Worm (Caenorhabditis elegans) whole organism, L3 larva: Measurements from ENCODE around the gene hmt-1.

Source experiments
- aly-2 ChIP-seq: fragments of 150-350 bp; optimal IDR thresholded peaks from 2 replicates; lab custom pipeline; 2014; ENCODE audit warnings: missing biosample characterization, missing genetic modification characterization
- ama-1 ChIP-seq: fragments of 150-350 bp; optimal IDR thresholded peaks from 2 replicates; lab custom pipeline; 2018
- ceh-82 ChIP-seq: fragments of 150-350 bp; optimal IDR thresholded peaks from 2 replicates; lab custom pipeline; 2014; ENCODE audit warnings: missing biosample characterization, missing genetic modification characterization
- ceh-9 ChIP-seq: sonication (generic microtip); optimal IDR thresholded peaks from 2 replicates; lab custom pipeline; 2018; ENCODE audit warnings: missing biosample characterization, missing genetic modification characterization
- daf-12 ChIP-seq: fragments of 150-350 bp; optimal IDR thresholded peaks from 2 replicates; lab custom pipeline; 2014; ENCODE audit warnings: missing biosample characterization, missing genetic modification reagents, missing genetic modification characterization
- egl-27 ChIP-seq: sonication (generic microtip); optimal IDR thresholded peaks from 4 replicates; lab custom pipeline; 2017; ENCODE audit warnings: missing biosample characterization, missing genetic modification reagents, missing genetic modification characterization
- egl-5 ChIP-seq: fragments of 150-350 bp; optimal IDR thresholded peaks from 2 replicates; lab custom pipeline; 2017; ENCODE audit warnings: missing biosample characterization, missing genetic modification reagents, missing genetic modification characterization, inconsistent platforms
- elt-1 ChIP-seq: fragments of 150-350 bp; optimal IDR thresholded peaks from 2 replicates; lab custom pipeline; 2014; ENCODE audit warnings: missing biosample characterization, missing genetic modification characterization
- elt-2 ChIP-seq: sonication (generic microtip); optimal IDR thresholded peaks from 2 replicates; lab custom pipeline; 2016; ENCODE audit warnings: missing genetic modification reagents, mild to moderate bottlenecking, missing genetic modification characterization, missing compliant biosample characterization
- eor-1 ChIP-seq, 2 experiments: fragments of 150-350 bp; optimal IDR thresholded peaks; 2 replicates each; lab custom pipeline; 2014 to 2018; ENCODE audit warnings: missing biosample characterization in 2 of 2, missing genetic modification characterization in 2 of 2
- fkh-10 ChIP-seq: sonication (generic microtip); optimal IDR thresholded peaks from 2 replicates; lab custom pipeline; 2017; ENCODE audit warnings: missing biosample characterization, missing genetic modification reagents, missing genetic modification characterization
- fkh-2 ChIP-seq: fragments of 150-350 bp; optimal IDR thresholded peaks from 2 replicates; lab custom pipeline; 2014; ENCODE audit warnings: missing biosample characterization, missing genetic modification reagents, missing genetic modification characterization
- hmg-11 ChIP-seq: sonication (generic microtip); optimal IDR thresholded peaks from 2 replicates; lab custom pipeline; 2016; ENCODE audit warnings: missing genetic modification characterization, missing compliant biosample characterization
- jun-1 ChIP-seq: fragments of 150-350 bp; optimal IDR thresholded peaks from 2 replicates; lab custom pipeline; 2014; ENCODE audit warnings: missing biosample characterization, missing genetic modification reagents, missing genetic modification characterization
- lin-39 ChIP-seq: fragments of 150-350 bp; optimal IDR thresholded peaks from 2 replicates; lab custom pipeline; 2018; ENCODE audit warnings: missing biosample characterization, missing genetic modification reagents, missing genetic modification characterization
- lsy-12 ChIP-seq: sonication (generic microtip); optimal IDR thresholded peaks from 2 replicates; lab custom pipeline; 2016; ENCODE audit warnings: mild to moderate bottlenecking, missing genetic modification characterization, missing compliant biosample characterization
- mdl-1 ChIP-seq: fragments of 150-350 bp; optimal IDR thresholded peaks from 2 replicates; lab custom pipeline; 2014; ENCODE audit warnings: missing biosample characterization, missing genetic modification characterization
- nfya-1 ChIP-seq: sonication (generic microtip); optimal IDR thresholded peaks from 2 replicates; lab custom pipeline; 2017; ENCODE audit warnings: missing genetic modification characterization, mild to moderate bottlenecking, missing compliant biosample characterization, antibody characterized with exemption, moderate library complexity; ENCODE audit not compliant: insufficient read depth
- nhr-11 ChIP-seq: fragments of 150-350 bp; optimal IDR thresholded peaks from 2 replicates; lab custom pipeline; 2014; ENCODE audit warnings: missing biosample characterization, missing genetic modification characterization
- nhr-12 ChIP-seq: fragments of 150-350 bp; optimal IDR thresholded peaks from 2 replicates; lab custom pipeline; 2014; ENCODE audit warnings: missing biosample characterization, missing genetic modification characterization
- nhr-23 ChIP-seq: fragments of 150-350 bp; optimal IDR thresholded peaks from 2 replicates; lab custom pipeline; 2014; ENCODE audit warnings: missing biosample characterization, missing genetic modification reagents, missing genetic modification characterization
- nhr-237 ChIP-seq: fragments of 150-350 bp; optimal IDR thresholded peaks from 2 replicates; lab custom pipeline; 2014; ENCODE audit warnings: missing biosample characterization, missing genetic modification characterization
- nhr-43 ChIP-seq: sonication (generic microtip); optimal IDR thresholded peaks from 2 replicates; lab custom pipeline; 2016; ENCODE audit warnings: mild to moderate bottlenecking, missing genetic modification characterization, missing compliant biosample characterization; ENCODE audit not compliant: poor library complexity, severe bottlenecking
- nhr-67 ChIP-seq: fragments of 150-350 bp; optimal IDR thresholded peaks from 2 replicates; lab custom pipeline; 2014; ENCODE audit warnings: missing biosample characterization, missing genetic modification characterization
- nhr-76 ChIP-seq: fragments of 150-350 bp; sonication (generic microtip); optimal IDR thresholded peaks from 5 replicates; lab custom pipeline; 2014; ENCODE audit warnings: missing biosample characterization, missing genetic modification characterization
- nhr-77 ChIP-seq: fragments of 150-350 bp; optimal IDR thresholded peaks from 2 replicates; lab custom pipeline; 2014; ENCODE audit warnings: missing biosample characterization, missing genetic modification characterization
- pha-4 ChIP-seq: fragments of 150-350 bp; optimal IDR thresholded peaks from 2 replicates; lab custom pipeline; 2014; ENCODE audit warnings: missing biosample characterization, missing genetic modification reagents, missing genetic modification characterization
- pqm-1 ChIP-seq: fragments of 150-350 bp; optimal IDR thresholded peaks from 2 replicates; lab custom pipeline; 2017; ENCODE audit warnings: missing biosample characterization, missing genetic modification characterization, inconsistent platforms
- sea-2 ChIP-seq: fragments of 150-350 bp; sonication (generic microtip); optimal IDR thresholded peaks from 4 replicates; lab custom pipeline; 2014; ENCODE audit warnings: missing biosample characterization, missing genetic modification reagents, missing genetic modification characterization
- skn-1 ChIP-seq: fragments of 150-350 bp; optimal IDR thresholded peaks from 2 replicates; lab custom pipeline; 2014; ENCODE audit warnings: missing biosample characterization, missing genetic modification characterization
- snpc-4 ChIP-seq: fragments of 150-350 bp; optimal IDR thresholded peaks from 2 replicates; lab custom pipeline; 2014; ENCODE audit warnings: missing biosample characterization, missing genetic modification characterization
- tbx-2 ChIP-seq: sonication (generic microtip); optimal IDR thresholded peaks from 2 replicates; lab custom pipeline; 2016; ENCODE audit warnings: mild to moderate bottlenecking, missing genetic modification characterization, missing compliant biosample characterization
- unc-39 ChIP-seq: sonication (generic microtip); optimal IDR thresholded peaks from 4 replicates; lab custom pipeline; 2017; ENCODE audit warnings: missing biosample characterization, missing genetic modification characterization
- ztf-11 ChIP-seq: fragments of 150-350 bp; optimal IDR thresholded peaks from 2 replicates; lab custom pipeline; 2014; ENCODE audit warnings: missing biosample characterization, missing genetic modification characterization
- ztf-4 ChIP-seq: fragments of 150-350 bp; optimal IDR thresholded peaks from 2 replicates; lab custom pipeline; 2014; ENCODE audit warnings: missing biosample characterization, missing genetic modification characterization

The hmt-1 gene

ce11 chrIII:11054532-11055265 is 45.1 kb downstream of the hmt-1 start (continued):
- TF ChIP-seq nhr-12 (tag; lab: Kevin White, UChicago) (no peak), ceh-9 (tag; lab: Kevin White, UChicago) (no peak)
- TF ChIP-seq, all 47 proteins: peak for 14

DNA sequence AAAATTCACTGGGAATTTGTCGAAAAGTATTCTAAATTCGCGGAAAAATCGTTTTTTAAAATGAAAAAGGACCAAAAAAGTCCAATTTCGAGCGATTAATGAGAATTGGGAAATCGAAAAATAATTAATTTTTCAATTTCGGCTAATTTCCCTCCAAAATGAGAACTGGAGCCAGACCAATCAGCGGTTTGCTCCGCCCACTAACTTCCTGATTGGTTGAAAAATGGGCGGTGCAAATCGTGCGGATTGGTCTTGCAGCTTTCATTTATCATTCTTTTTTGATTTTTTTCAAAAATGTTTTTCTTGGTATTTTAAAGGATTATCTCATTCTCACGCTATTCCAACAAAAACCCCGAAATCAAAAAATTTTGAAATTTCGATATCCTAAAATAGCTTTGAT is 45.7 kb downstream of the hmt-1 start:
- TF ChIP-seq nfya-1 (peak; percentile 96), ztf-11 (tag; lab: Kevin White, UChicago) (no peak), mdl-1 (tag; lab: Kevin White, UChicago) (no peak), lin-39 (tag; lab: Kevin White, UChicago) (no peak)

DNA sequence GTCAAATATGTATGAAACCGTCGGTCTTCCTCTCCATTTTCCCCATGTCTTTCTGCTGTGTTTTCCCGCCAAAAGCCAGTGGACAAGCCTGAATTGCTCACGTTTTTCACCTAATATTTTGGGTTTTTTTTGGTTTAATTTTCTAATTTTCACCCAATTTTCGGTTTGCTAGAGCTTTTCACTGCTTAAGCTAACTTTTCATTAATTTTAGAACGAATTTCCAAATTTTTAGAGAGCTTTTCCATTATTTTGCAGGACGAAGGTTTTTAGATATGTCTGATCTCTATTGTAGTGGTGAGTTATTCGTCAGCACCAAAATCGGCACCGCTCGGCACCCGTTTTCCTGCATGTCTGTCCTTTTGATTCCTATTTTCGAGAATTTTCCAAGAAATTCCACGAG is 46.2 kb downstream of the hmt-1 start:
- TF ChIP-seq lsy-12 (tag; lab: Kevin White, UChicago) (no peak), nhr-237 (tag; lab: Kevin White, UChicago) (no peak)

ce11 chrIII:11050658-11051118 is 49.1 kb downstream of the hmt-1 start:
- TF ChIP-seq unc-39 (tag; lab: Kevin White, UChicago), result no peak
- TF ChIP-seq elt-2 (tag; lab: Kevin White, UChicago), result peak; percentile 48
- no peak for TF ChIP-seq ztf-11 (tag; lab: Kevin White, UChicago)
- peak; percentile 29 for TF ChIP-seq nfya-1
- no peak for TF ChIP-seq daf-12
- no peak for TF ChIP-seq ztf-4 (tag; lab: Kevin White, UChicago)
- peak; percentile 45 for TF ChIP-seq pqm-1
- peak; percentile 80 for TF ChIP-seq jun-1
- TF ChIP-seq ceh-9 (tag; lab: Kevin White, UChicago), result no peak
- TF ChIP-seq tbx-2, result no peak
- TF ChIP-seq ama-1 (lab: Kevin White, UChicago), result no peak
- TF ChIP-seq sea-2 (GFP tag; lab: Kevin White, UChicago), result no peak
- no peak for TF ChIP-seq eor-1 (tag; optimal IDR thresholded peaks at IDR 0.05; lab: Kevin White, UChicago)
- TF ChIP-seq nhr-43 (tag; lab: Kevin White, UChicago), result no peak
- TF ChIP-seq nhr-67 (tag; lab: Kevin White, UChicago), result no peak
- no peak for TF ChIP-seq lsy-12 (tag; lab: Kevin White, UChicago)
- peak; percentile 9 for TF ChIP-seq egl-5 (tag; lab: Kevin White, UChicago)
- no peak for TF ChIP-seq egl-27 (tag; lab: Kevin White, UChicago)
- no peak for TF ChIP-seq fkh-10 (GFP tag; lab: Kevin White, UChicago)
- TF ChIP-seq pha-4 (tag; lab: Kevin White, UChicago), result peak; percentile 82
- TF ChIP-seq snpc-4, result peak; percentile 10
- peak; percentile 55 for TF ChIP-seq hmg-11 (tag; lab: Kevin White, UChicago)
- no peak for TF ChIP-seq aly-2
- peak; percentile 16 for TF ChIP-seq nhr-23 (tag; lab: Kevin White, UChicago)

ce11 chrIII:11046549-11046948 is 53.2 kb downstream of the hmt-1 start:
- TF ChIP-seq nhr-77, result no peak
- no peak for TF ChIP-seq nhr-76
- no peak for TF ChIP-seq ceh-82
- TF ChIP-seq ceh-9 (tag; lab: Kevin White, UChicago), result no peak
- TF ChIP-seq snpc-4, result no peak
- TF ChIP-seq elt-2 (tag; lab: Kevin White, UChicago), result peak; percentile 70
- TF ChIP-seq nfya-1, result no peak
- no peak for TF ChIP-seq nhr-11 (tag; lab: Kevin White, UChicago)
- no peak for TF ChIP-seq skn-1 (tag; lab: Kevin White, UChicago)
- peak; percentile 44 for TF ChIP-seq pqm-1
- TF ChIP-seq egl-27 (tag; lab: Kevin White, UChicago), result no peak
- no peak for TF ChIP-seq fkh-2 (tag; lab: Kevin White, UChicago)
- no peak for TF ChIP-seq fkh-10 (GFP tag; lab: Kevin White, UChicago)
- no peak for TF ChIP-seq elt-1 (tag; lab: Kevin White, UChicago)
- TF ChIP-seq nhr-237 (tag; lab: Kevin White, UChicago), result no peak
- TF ChIP-seq, all 47 proteins: peak for 2
